Worm (Caenorhabditis elegans) whole organism, L1 larva: Measurements from ENCODE around the gene R02F2.7.

Experiments used
- C04F5.9 ChIP-seq: sonication (generic microtip); optimal IDR thresholded peaks from 2 replicates; lab custom pipeline; 2016; ENCODE audit warnings: missing genetic modification characterization, missing compliant biosample characterization
- C16A3.4 ChIP-seq: fragments of 150-350 bp; optimal IDR thresholded peaks from 2 replicates; lab custom pipeline; 2014; ENCODE audit warnings: missing biosample characterization, missing genetic modification characterization
- ama-1 ChIP-seq: fragments of 150-350 bp; optimal IDR thresholded peaks from 2 replicates; lab custom pipeline; 2014
- ceh-8 ChIP-seq: fragments of 200-800 bp; sonication (Bioruptor generic); optimal IDR thresholded peaks from 2 replicates; lab custom pipeline; 2018; ENCODE audit warnings: mild to moderate bottlenecking, missing genetic modification characterization, moderate library complexity, missing compliant biosample characterization
- ceh-88 ChIP-seq: fragments of 200-800 bp; sonication (Bioruptor generic); IDR thresholded peaks from 2 replicates; pipeline ENCODE4 v1.3.6; 2022; ENCODE audit warnings: missing genetic modification characterization, missing compliant biosample characterization
- elt-3 ChIP-seq, 6 experiments: fragments of 150-350 bp in 1 of 6; sonication (generic microtip); optimal IDR thresholded peaks; 2 replicates each; lab custom pipeline; 2017 to 2018; ENCODE audit warnings: missing biosample characterization in 6 of 6, missing genetic modification characterization in 6 of 6, inconsistent platforms in 1 of 6
- ets-5 ChIP-seq: fragments of 200-800 bp; sonication (Bioruptor generic); IDR thresholded peaks from 2 replicates; pipeline ENCODE4 v1.3.6; 2022; ENCODE audit warnings: missing genetic modification characterization, missing compliant biosample characterization
- mdl-1 ChIP-seq, 2 experiments: fragments of 150-350 bp; optimal IDR thresholded peaks; 2 replicates each; lab custom pipeline; 2014 to 2017; ENCODE audit warnings: missing biosample characterization in 2 of 2, missing genetic modification characterization in 2 of 2, inconsistent platforms in 1 of 2
- nhr-77 ChIP-seq: fragments of 150-350 bp; optimal IDR thresholded peaks from 2 replicates; lab custom pipeline; 2014; ENCODE audit warnings: missing biosample characterization, missing genetic modification characterization
- vab-15 ChIP-seq: sonication (generic microtip); optimal IDR thresholded peaks from 2 replicates; lab custom pipeline; 2017; ENCODE audit warnings: missing genotype, mild to moderate bottlenecking, missing genetic modification characterization, missing compliant biosample characterization

DNA sequence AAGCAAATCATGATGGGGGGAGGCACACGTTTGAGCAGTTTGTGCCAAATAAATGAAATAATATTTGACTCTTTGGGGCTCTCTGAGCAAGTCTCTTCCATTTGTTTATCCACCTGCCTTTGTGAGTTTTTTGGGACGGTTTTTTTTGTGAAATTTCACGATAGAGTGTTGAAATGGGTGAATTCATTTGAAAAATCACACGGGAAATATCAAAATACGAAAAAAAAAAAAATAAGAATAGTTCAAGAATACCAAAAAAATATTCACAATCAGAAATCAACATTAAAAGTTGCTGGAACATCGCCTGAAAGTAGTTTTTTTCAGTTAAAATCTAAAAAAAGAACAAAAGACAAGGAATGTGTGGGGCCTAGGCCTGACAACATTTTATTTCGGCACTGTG is 28.9 kb upstream of the R02F2.7 start, which contains the start of gene pqn-25:
- no peak for TF ChIP-seq vab-15 (tag; lab: Kevin White, UChicago)
- TF ChIP-seq C04F5.9 (tag; lab: Kevin White, UChicago) = no peak
- TF ChIP-seq nhr-77 (tag; lab: Kevin White, UChicago) = no peak
- TF ChIP-seq ets-5 = no peak
- no peak for TF ChIP-seq mdl-1 (tag; optimal IDR thresholded peaks at IDR 0.05; lab: Kevin White, UChicago)
- no peak for TF ChIP-seq ama-1 (lab: Kevin White, UChicago)
- TF ChIP-seq elt-3 (tag; optimal IDR thresholded peaks at IDR 0.05; lab: Kevin White, UChicago) = no peak
- no peak for TF ChIP-seq C16A3.4
- TF ChIP-seq ceh-88 (GFP tag; lab: Robert Waterston, UW) = no peak
- no peak for TF ChIP-seq ceh-8 (GFP tag; lab: Kevin White, UChicago)
